Comparison of ENCODE assay signal across 2 fruit fly cellular contexts in the genomic region with DNA sequence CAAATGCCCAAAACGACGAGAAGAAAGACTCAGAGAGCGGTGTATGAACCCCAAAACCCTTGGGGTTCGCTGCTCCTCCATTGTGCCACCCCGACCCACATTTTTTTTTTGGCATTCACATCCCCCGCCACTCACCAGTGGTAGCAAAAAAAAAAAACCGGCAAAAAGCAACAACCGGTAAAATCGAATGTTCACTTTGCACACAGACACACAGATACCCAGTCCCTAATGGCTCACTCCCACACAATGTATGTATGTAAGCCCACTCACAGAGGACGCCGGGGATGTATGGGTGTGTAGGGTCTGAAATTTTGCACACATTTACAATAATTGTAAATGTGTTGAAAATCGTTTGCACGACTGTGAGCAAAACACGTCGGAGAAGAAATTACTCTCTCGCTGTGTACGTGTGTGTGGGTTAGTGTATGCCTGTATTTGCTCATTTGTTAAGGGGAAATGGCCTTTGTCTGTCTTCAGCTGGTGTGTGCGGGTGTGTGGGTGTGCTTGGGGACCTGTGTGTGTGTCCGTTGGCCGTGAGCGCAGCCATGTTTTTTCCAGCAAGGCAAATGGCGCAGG.
TF ChIP-seq lines count a peak whose summit lies in the region.

No protein-coding gene starts in this region.

- TF ChIP-seq CTCF in whole organism, embryonic (GFP tag; optimal IDR thresholded peaks at IDR 0.05; lab: Kevin White, UChicago) = no peak

TF ChIP-seq in whole organism, adult, 20 proteins besides CTCF, POLR2A, EP300 and RAD21:
- no peak for TF ChIP-seq CG7101 (tag; optimal IDR thresholded peaks at IDR 0.05; lab: Kevin White, UChicago)
- peak; percentile 1 for TF ChIP-seq cic (GFP tag; optimal IDR thresholded peaks at IDR 0.05; lab: Kevin White, UChicago)
- no peak for TF ChIP-seq CG14711 (tag; optimal IDR thresholded peaks at IDR 0.05; lab: Kevin White, UChicago)
- TF ChIP-seq Mnt (GFP tag; optimal IDR thresholded peaks at IDR 0.05; lab: Kevin White, UChicago) = no peak
- no peak for TF ChIP-seq toe (GFP tag; optimal IDR thresholded peaks at IDR 0.05; lab: Kevin White, UChicago)
- peak; percentile 84 for TF ChIP-seq pad (GFP tag; optimal IDR thresholded peaks at IDR 0.05; lab: Kevin White, UChicago)
- TF ChIP-seq CG7045 (GFP tag; optimal IDR thresholded peaks at IDR 0.05; lab: Kevin White, UChicago) = no peak

TF ChIP-seq in whole organism, embryonic, 481 proteins besides CTCF, POLR2A, EP300 and RAD21:
- TF ChIP-seq CG12744 (GFP tag; optimal IDR thresholded peaks at IDR 0.05; lab: Kevin White, UChicago) (no peak), CG34422 (GFP tag; IDR thresholded peaks at IDR 0.05; lab: Robert Waterston, UW) (no peak), ssp (GFP tag; IDR thresholded peaks at IDR 0.05; lab: Robert Waterston, UW) (no peak), Med (GFP tag; lab: Kevin White, UChicago) (peak; percentile 70), E2f2 (GFP tag; IDR thresholded peaks at IDR 0.05; lab: Robert Waterston, UW) (no peak), toy (GFP tag; IDR thresholded peaks at IDR 0.05; lab: Robert Waterston, UW) (no peak), mirr (GFP tag; optimal IDR thresholded peaks at IDR 0.05; lab: Kevin White, UChicago) (peak; percentile 41), ewg (GFP tag; optimal IDR thresholded peaks at IDR 0.05; lab: Kevin White, UChicago) (peak; percentile 78), Trl (optimal IDR thresholded peaks at IDR 0.05; lab: Kevin White, UChicago) (peak in 1 of 2 experiments; percentile 18), Trl (GFP tag; optimal IDR thresholded peaks at IDR 0.05; lab: Kevin White, UChicago) (no peak), sqz (GFP tag; optimal IDR thresholded peaks at IDR 0.05; lab: Kevin White, UChicago) (peak; percentile 58), Lpt (GFP tag; optimal IDR thresholded peaks at IDR 0.05; lab: Kevin White, UChicago) (no peak), CG16779 (GFP tag; IDR thresholded peaks at IDR 0.05; lab: Robert Waterston, UW) (peak; percentile 52; the same call in 1 of the 2 replicates), Pdp1 (GFP tag; optimal IDR thresholded peaks at IDR 0.05; lab: Kevin White, UChicago) (no peak), tgo (GFP tag; IDR thresholded peaks at IDR 0.05; lab: Robert Waterston, UW) (no peak), CG7987 (GFP tag; optimal IDR thresholded peaks at IDR 0.05; lab: Kevin White, UChicago) (no peak), Myb (GFP tag; optimal IDR thresholded peaks at IDR 0.05; lab: Kevin White, UChicago) (no peak), CG6272 (GFP tag; IDR thresholded peaks at IDR 0.05; lab: Robert Waterston, UW) (0 out of 2 replicates have a peak, but pooled peaks have one; percentile 25), dati (GFP tag; IDR thresholded peaks at IDR 0.05; lab: Robert Waterston, UW) (0 out of 2 replicates have a peak, but pooled peaks have one; percentile 3), Dbx (GFP tag; IDR thresholded peaks at IDR 0.05; lab: Robert Waterston, UW) (0 out of 3 replicates have a peak, but pooled peaks have one; percentile 32), CG8290 (GFP tag; optimal IDR thresholded peaks at IDR 0.05; lab: Kevin White, UChicago) (no peak), CG8290 (tag; optimal IDR thresholded peaks at IDR 0.05; lab: Kevin White, UChicago) (no peak), CG18619 (GFP tag; optimal IDR thresholded peaks at IDR 0.05; lab: Kevin White, UChicago) (no peak), CG1024 (GFP tag; IDR thresholded peaks at IDR 0.05; lab: Robert Waterston, UW) (0 out of 2 replicates have a peak, but pooled peaks have one; percentile 5), CG13894 (tag; optimal IDR thresholded peaks at IDR 0.05; lab: Kevin White, UChicago) (peak; percentile 34), Mes4 (GFP tag; optimal IDR thresholded peaks at IDR 0.05; lab: Kevin White, UChicago) (no peak), cg (GFP tag; optimal IDR thresholded peaks at IDR 0.05; lab: Kevin White, UChicago) (peak; percentile 66), schlank (tag; optimal IDR thresholded peaks at IDR 0.05; lab: Kevin White, UChicago) (no peak), abd-A (tag; optimal IDR thresholded peaks at IDR 0.05; lab: Kevin White, UChicago) (peak; percentile 98), ci (GFP tag; IDR thresholded peaks at IDR 0.05; lab: Robert Waterston, UW) (0 out of 3 replicates have a peak, but pooled peaks have one; percentile 8), CG1647 (GFP tag; optimal IDR thresholded peaks at IDR 0.05; lab: Kevin White, UChicago) (no peak), cad (GFP tag; optimal IDR thresholded peaks at IDR 0.05; lab: Kevin White, UChicago) (no peak), phol (tag; optimal IDR thresholded peaks at IDR 0.05; lab: Kevin White, UChicago) (peak; percentile 37), scrt (GFP tag; optimal IDR thresholded peaks at IDR 0.05; lab: Kevin White, UChicago) (peak; percentile 73), CG33213 (GFP tag; optimal IDR thresholded peaks at IDR 0.05; lab: Kevin White, UChicago) (no peak), tna (GFP tag; IDR thresholded peaks at IDR 0.05; lab: Robert Waterston, UW; ENCODE audit: partially characterized antibody) (no peak)
